Fruit fly (Drosophila melanogaster): ENCODE measurements around the gene CG31140.

The CG31140 gene

dm6 chr3R:23919366-23919765 lies 43.6 kb upstream of the CG31140 start (continued):
- TF ChIP-seq bbx (GFP tag; IDR thresholded peaks at IDR 0.05; ENCODE audit: partially characterized antibody) = no peak
- TF ChIP-seq CG10654 (GFP tag; optimal IDR thresholded peaks at IDR 0.05) = no peak
- no peak for TF ChIP-seq Sry-δ (GFP tag; optimal IDR thresholded peaks at IDR 0.05)
- no peak for TF ChIP-seq psq (GFP tag; optimal IDR thresholded peaks at IDR 0.05)
- no peak for TF ChIP-seq Dad (GFP tag; optimal IDR thresholded peaks at IDR 0.05)
- no peak for TF ChIP-seq Sry-β (GFP tag; optimal IDR thresholded peaks at IDR 0.05)
- peak; percentile 66 for TF ChIP-seq Asciz (GFP tag; optimal IDR thresholded peaks at IDR 0.05)
- TF ChIP-seq sna (GFP tag; IDR thresholded peaks at IDR 0.05; ENCODE audit: partially characterized antibody) = no peak
- peak; percentile 80 for TF ChIP-seq CG7987 (GFP tag; optimal IDR thresholded peaks at IDR 0.05)
- no peak for TF ChIP-seq CkIIα-i1 (GFP tag; IDR thresholded peaks at IDR 0.05)
- TF ChIP-seq CG4282 (GFP tag; optimal IDR thresholded peaks at IDR 0.05) = no peak
- no peak for TF ChIP-seq CG30431 (GFP tag; optimal IDR thresholded peaks at IDR 0.05)
- TF ChIP-seq Atf6 (GFP tag; IDR thresholded peaks at IDR 0.05) = peak; percentile 39; the same call in 1 of the 2 replicates
- no peak for TF ChIP-seq CG11093 (GFP tag; IDR thresholded peaks at IDR 0.05)
- TF ChIP-seq kay (GFP tag; optimal IDR thresholded peaks at IDR 0.05) = no peak
- no peak for TF ChIP-seq lilli (GFP tag; optimal IDR thresholded peaks at IDR 0.05)
- TF ChIP-seq CG11398 (GFP tag; optimal IDR thresholded peaks at IDR 0.05) = no peak
- TF ChIP-seq hth (optimal IDR thresholded peaks at IDR 0.05) = no peak
- no peak for TF ChIP-seq knrl (GFP tag; IDR thresholded peaks at IDR 0.05; ENCODE audit: partially characterized antibody)
- TF ChIP-seq lola (GFP tag; optimal IDR thresholded peaks at IDR 0.05) = no peak
- no peak for TF ChIP-seq CG12155 (GFP tag; optimal IDR thresholded peaks at IDR 0.05)
- peak; percentile 26 for TF ChIP-seq Nf-YC (tag; optimal IDR thresholded peaks at IDR 0.05)
- TF ChIP-seq CG1832 (GFP tag; optimal IDR thresholded peaks at IDR 0.05) = no peak
- TF ChIP-seq ase (GFP tag; IDR thresholded peaks at IDR 0.05) = 0 out of 3 replicates have a peak, but pooled peaks have one; percentile 13
- TF ChIP-seq Hand (GFP tag; optimal IDR thresholded peaks at IDR 0.05) = no peak
- no peak for TF ChIP-seq fru (optimal IDR thresholded peaks at IDR 0.05)
- peak; percentile 88 for TF ChIP-seq CG13296 (GFP tag; optimal IDR thresholded peaks at IDR 0.05)
- peak; percentile 17 for TF ChIP-seq Hey (tag; optimal IDR thresholded peaks at IDR 0.05)
- peak; percentile 72 for TF ChIP-seq CG17568 (GFP tag; optimal IDR thresholded peaks at IDR 0.05)
- TF ChIP-seq zen2 (GFP tag; IDR thresholded peaks at IDR 0.05; ENCODE audit: partially characterized antibody) = no peak
- no peak for TF ChIP-seq repo (GFP tag; optimal IDR thresholded peaks at IDR 0.05)
- peak; percentile 85 for TF ChIP-seq CG12071 (GFP tag; optimal IDR thresholded peaks at IDR 0.05)
- TF ChIP-seq dmrt99B (tag; optimal IDR thresholded peaks at IDR 0.05) = peak; percentile 52
- no peak for TF ChIP-seq pita (GFP tag; optimal IDR thresholded peaks at IDR 0.05)
- TF ChIP-seq MTF-1 (GFP tag; optimal IDR thresholded peaks at IDR 0.05; ENCODE audit: borderline replicate concordance) = peak; percentile 70
- peak; percentile 63 for TF ChIP-seq Vsx1 (GFP tag; optimal IDR thresholded peaks at IDR 0.05)
- no peak for TF ChIP-seq insv (GFP tag; optimal IDR thresholded peaks at IDR 0.05)
- TF ChIP-seq tio (GFP tag; optimal IDR thresholded peaks at IDR 0.05) = no peak
- TF ChIP-seq dm (GFP tag; optimal IDR thresholded peaks at IDR 0.05) = no peak
- TF ChIP-seq CG7357 (GFP tag; IDR thresholded peaks at IDR 0.05) = 0 out of 3 replicates have a peak, but pooled peaks have one; percentile 14
- peak; percentile 20 for TF ChIP-seq CG7839 (tag; optimal IDR thresholded peaks at IDR 0.05)
- TF ChIP-seq CG9797 (GFP tag; optimal IDR thresholded peaks at IDR 0.05) = no peak
- TF ChIP-seq bowl (GFP tag; IDR thresholded peaks at IDR 0.05) = no peak
- TF ChIP-seq Myb (GFP tag; optimal IDR thresholded peaks at IDR 0.05) = no peak
- TF ChIP-seq CG17186 (GFP tag; optimal IDR thresholded peaks at IDR 0.05) = no peak
- no peak for TF ChIP-seq YL-1 (GFP tag; optimal IDR thresholded peaks at IDR 0.05)
- TF ChIP-seq Nf-YB (GFP tag; optimal IDR thresholded peaks at IDR 0.05) = peak; percentile 22
- TF ChIP-seq CG12659 (GFP tag; optimal IDR thresholded peaks at IDR 0.05) = peak; percentile 38
- TF ChIP-seq rib (GFP tag; IDR thresholded peaks at IDR 0.05) = no peak
- TF ChIP-seq jing (GFP tag; optimal IDR thresholded peaks at IDR 0.05) = no peak
- no peak for TF ChIP-seq usp (GFP tag; optimal IDR thresholded peaks at IDR 0.05)

All from whole organism, embryonic.